Fruit fly (Drosophila melanogaster) Kc167 (cell line): ENCODE results near the gene Ir25a.

Source experiments
- Myc ChIP-seq: fragments of >200 bp; optimal IDR thresholded peaks from 2 replicates; lab custom pipeline; 2017; ENCODE audit warnings: missing external identifiers
- Sin3A ChIP-seq: fragments of >200 bp; optimal IDR thresholded peaks from 2 replicates; lab custom pipeline; 2018; ENCODE audit warnings: missing external identifiers
- h ChIP-seq: fragments of >200 bp; optimal IDR thresholded peaks from 3 replicates; lab custom pipeline; 2018; ENCODE audit warnings: missing external identifiers
- insv ChIP-seq: fragments of >200 bp; optimal IDR thresholded peaks from 3 replicates; lab custom pipeline; 2018; ENCODE audit warnings: missing external identifiers
- psq ChIP-seq: fragments of >200 bp; optimal IDR thresholded peaks from 2 replicates; lab custom pipeline; 2017; ENCODE audit warnings: missing external identifiers
- ttk ChIP-seq: sonication (Bioruptor generic); optimal IDR thresholded peaks from 2 replicates; lab custom pipeline; 2017; ENCODE audit warnings: missing external identifiers

- TF ChIP-seq h (lab: Kevin White, UChicago) (no peak), psq (lab: Kevin White, UChicago) (no peak), ttk (lab: Kevin White, UChicago) (no peak), insv (lab: Kevin White, UChicago) (no peak), Sin3A (lab: Kevin White, UChicago) (no peak), Myc (lab: Kevin White, UChicago) (no peak)
These were observed 12.8 kb downstream of the Ir25a start for dm6 chr2L:4822258-4822657.
